Fruit fly (Drosophila melanogaster) whole organism, pupa: ENCODE results near the gene CG7133.

ENCODE experiments used
- CG10348 ChIP-seq: fragments of 200-800 bp; sonication (Bioruptor generic); IDR thresholded peaks from 2 replicates; pipeline ENCODE4 v1.3.6; 2022; ENCODE audit warnings: missing biosample characterization, missing genetic modification characterization
- CG17806 ChIP-seq: fragments of 200-800 bp; sonication (Bioruptor generic); optimal IDR thresholded peaks from 2 replicates; lab custom pipeline; 2018; ENCODE audit warnings: missing biosample characterization, mild to moderate bottlenecking, missing genetic modification characterization, moderate library complexity
- CG4496 ChIP-seq: fragments of 200-800 bp; sonication (Bioruptor generic); IDR thresholded peaks from 3 replicates; pipeline ENCODE4 v1.3.6; 2022; ENCODE audit warnings: missing biosample characterization, missing genetic modification characterization
- Ets98B ChIP-seq: fragments of 200-800 bp; sonication (Bioruptor generic); IDR thresholded peaks from 2 replicates; pipeline ENCODE4 v1.3.6; 2022; ENCODE audit warnings: missing biosample characterization, missing genetic modification characterization
- Snoo ChIP-seq: fragments of 200-800 bp; sonication (Bioruptor generic); optimal IDR thresholded peaks from 3 replicates; lab custom pipeline; 2017; ENCODE audit warnings: missing biosample characterization, mild to moderate bottlenecking, missing genetic modification characterization, inconsistent platforms
- fd96Ca ChIP-seq: fragments of 200-800 bp; sonication (Bioruptor generic); IDR thresholded peaks from 3 replicates; pipeline ENCODE4 v1.3.6; 2022; ENCODE audit warnings: missing biosample characterization, missing genetic modification characterization

Gene CG7133

DNA sequence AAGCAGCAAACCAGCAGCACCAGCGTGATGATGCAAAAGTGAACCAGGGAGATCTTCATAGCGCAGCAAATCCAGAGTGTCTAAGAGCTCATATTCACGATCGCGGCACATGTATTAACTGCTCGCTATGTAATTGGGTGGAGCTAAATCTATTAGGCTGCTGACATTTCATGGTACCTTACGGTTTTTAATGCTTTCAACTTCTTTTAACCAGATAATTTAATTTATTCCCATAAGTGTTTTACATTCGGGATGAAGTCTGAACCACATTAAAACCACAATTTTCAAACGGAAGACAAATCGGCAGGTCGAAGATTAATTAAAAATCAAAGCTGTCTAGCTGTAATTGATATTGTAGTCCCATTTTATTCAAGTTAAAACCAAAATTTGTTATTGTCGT, 44.7 kb downstream of the CG7133 start, which contains the start of gene CG43392:
CG43392 (minus strand) TSS at position 101 of the 400 bp plus-strand sequence.
- TF ChIP-seq Snoo (tag; lab: Kevin White, UChicago) (no peak), CG4496 (no peak), CG17806 (tag; lab: Kevin White, UChicago) (no peak)
- TF ChIP-seq, all 21 proteins: peak for 0

DNA sequence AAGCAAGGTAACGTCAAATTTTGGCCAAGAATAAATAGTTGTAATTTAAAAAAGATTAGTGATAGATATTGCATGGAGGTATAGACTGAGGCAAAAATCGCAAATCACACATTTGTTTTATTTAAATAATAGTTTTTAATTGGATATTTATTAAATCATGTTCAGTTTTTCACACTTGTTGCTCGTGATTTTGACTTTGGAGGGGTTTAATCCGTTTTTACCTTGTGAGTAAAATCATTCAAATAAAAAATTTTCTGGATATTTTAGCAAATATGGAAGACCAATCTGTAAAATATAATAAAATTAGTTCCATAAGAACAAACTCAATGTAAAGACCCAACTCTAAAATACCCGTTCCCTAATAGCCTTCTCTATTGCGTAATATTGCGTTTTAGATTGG, 46.1 kb downstream of the CG7133 start, which contains the start of gene CG7140:
CG7140 (minus strand) TSS at position 101 of the 400 bp plus-strand sequence.
- TF ChIP-seq fd96Ca (GFP tag; lab: Robert Waterston, UW), result no peak
- no peak for TF ChIP-seq CG10348 (GFP tag; lab: Robert Waterston, UW)
- no peak for TF ChIP-seq Ets98B (GFP tag; lab: Robert Waterston, UW)
